Worm (Caenorhabditis elegans) whole organism, L1 larva: ENCODE results near the gene srd-26.

ENCODE experiments used
- alr-1 ChIP-seq: fragments of 200-800 bp; sonication (Bioruptor generic); optimal IDR thresholded peaks from 2 replicates; lab custom pipeline; 2018; ENCODE audit warnings: borderline replicate concordance, mild to moderate bottlenecking, missing genetic modification characterization, missing compliant biosample characterization
- ama-1 ChIP-seq: fragments of 150-350 bp; optimal IDR thresholded peaks from 2 replicates; lab custom pipeline; 2014
- blmp-1 ChIP-seq: fragments of 150-350 bp; optimal IDR thresholded peaks from 2 replicates; lab custom pipeline; 2014; ENCODE audit warnings: missing biosample characterization, missing genetic modification characterization
- ceh-82 ChIP-seq, 3 experiments: fragments of 150-350 bp in 1 of 3; sonication (generic microtip) in 2 of 3; optimal IDR thresholded peaks; 2 replicates each; lab custom pipeline; 2014 to 2017; ENCODE audit warnings: missing biosample characterization in 3 of 3, missing genetic modification characterization in 3 of 3
- lin-13 ChIP-seq: fragments of 150-350 bp; optimal IDR thresholded peaks from 2 replicates; lab custom pipeline; 2014; ENCODE audit warnings: missing biosample characterization, missing genetic modification reagents, missing genetic modification characterization
- lin-15B ChIP-seq: fragments of 150-350 bp; sonication (generic microtip); optimal IDR thresholded peaks from 3 replicates; lab custom pipeline; 2014; ENCODE audit warnings: missing biosample characterization, missing genetic modification characterization
- nhr-11 ChIP-seq: fragments of 150-350 bp; optimal IDR thresholded peaks from 2 replicates; lab custom pipeline; 2014; ENCODE audit warnings: missing biosample characterization, missing genetic modification characterization
- nhr-12 ChIP-seq: sonication (generic microtip); optimal IDR thresholded peaks from 2 replicates; lab custom pipeline; 2017; ENCODE audit warnings: missing biosample characterization, missing genetic modification characterization
- nhr-90 ChIP-seq: sonication (generic microtip); optimal IDR thresholded peaks from 2 replicates; lab custom pipeline; 2016; ENCODE audit warnings: mild to moderate bottlenecking, missing genetic modification characterization, missing compliant biosample characterization; ENCODE audit not compliant: poor library complexity
- pag-3 ChIP-seq: sonication (generic microtip); optimal IDR thresholded peaks from 2 replicates; lab custom pipeline; 2017; ENCODE audit warnings: missing genetic modification characterization, mild to moderate bottlenecking, missing compliant biosample characterization, antibody characterized with exemption, borderline replicate concordance; ENCODE audit not compliant: insufficient read depth
- tbx-2 ChIP-seq: sonication (generic microtip); optimal IDR thresholded peaks from 2 replicates; lab custom pipeline; 2016; ENCODE audit warnings: missing genetic modification characterization, missing compliant biosample characterization
- unc-30 ChIP-seq: sonication (generic microtip); optimal IDR thresholded peaks from 2 replicates; lab custom pipeline; 2017; ENCODE audit warnings: missing biosample characterization, missing genetic modification characterization

DNA sequence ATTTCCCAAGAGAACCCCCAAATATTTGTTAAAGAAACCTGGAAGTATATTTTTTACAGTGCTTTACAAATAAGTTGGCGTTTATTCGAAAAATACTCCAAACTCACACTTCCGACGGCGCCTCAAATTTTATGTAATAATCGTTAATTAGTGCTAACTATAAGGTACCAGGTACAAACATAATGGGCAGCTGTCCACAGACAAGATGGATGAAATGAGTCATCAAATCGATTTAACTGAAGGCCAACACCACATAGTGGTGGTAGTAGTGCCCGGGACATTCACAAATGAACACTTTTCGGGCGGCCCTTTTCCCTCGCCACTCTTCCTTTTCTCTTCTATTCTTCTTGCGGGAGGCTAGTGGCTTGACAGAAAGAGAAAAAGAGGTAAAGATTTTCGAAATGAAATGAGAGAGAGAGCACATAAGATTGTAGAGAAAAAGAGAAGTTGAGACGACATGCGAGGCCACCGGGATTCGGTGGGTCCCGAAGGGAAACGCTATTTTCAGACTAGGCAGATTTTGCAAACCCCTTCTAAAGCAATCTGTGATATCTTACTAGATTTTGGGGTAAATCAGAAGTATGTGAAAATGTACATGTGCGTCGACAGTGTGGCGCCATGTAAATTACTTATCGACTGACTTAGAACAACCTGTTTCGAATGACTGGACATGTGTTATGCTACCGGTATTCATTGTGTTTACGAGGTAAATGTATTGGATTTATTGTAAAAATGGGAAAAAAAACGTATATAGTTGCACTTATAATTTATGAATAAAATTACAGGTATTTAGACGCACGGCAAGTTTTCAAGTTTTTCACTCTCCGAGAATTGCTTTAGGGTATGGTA is 23.3 kb downstream of the srd-26 start:
- TF ChIP-seq lin-13 (GFP tag; lab: Kevin White, UChicago) = no peak
- TF ChIP-seq blmp-1 (tag; lab: Kevin White, UChicago) = peak; percentile 68
- no peak for TF ChIP-seq ceh-82 (tag; optimal IDR thresholded peaks at IDR 0.05; lab: Kevin White, UChicago)
- TF ChIP-seq pag-3 (tag; lab: Kevin White, UChicago) = no peak
- no peak for TF ChIP-seq alr-1 (tag; lab: Kevin White, UChicago)
- TF ChIP-seq nhr-12 (tag; lab: Kevin White, UChicago) = no peak
- no peak for TF ChIP-seq unc-30
- TF ChIP-seq ama-1 (lab: Kevin White, UChicago) = no peak
- TF ChIP-seq tbx-2 = no peak
- TF ChIP-seq lin-15B = no peak
- TF ChIP-seq nhr-11 (tag; lab: Kevin White, UChicago) = no peak
- TF ChIP-seq nhr-90 = no peak
